Fruit fly (Drosophila melanogaster): ENCODE results near the gene CG5194.

Gene CG5194

DNA sequence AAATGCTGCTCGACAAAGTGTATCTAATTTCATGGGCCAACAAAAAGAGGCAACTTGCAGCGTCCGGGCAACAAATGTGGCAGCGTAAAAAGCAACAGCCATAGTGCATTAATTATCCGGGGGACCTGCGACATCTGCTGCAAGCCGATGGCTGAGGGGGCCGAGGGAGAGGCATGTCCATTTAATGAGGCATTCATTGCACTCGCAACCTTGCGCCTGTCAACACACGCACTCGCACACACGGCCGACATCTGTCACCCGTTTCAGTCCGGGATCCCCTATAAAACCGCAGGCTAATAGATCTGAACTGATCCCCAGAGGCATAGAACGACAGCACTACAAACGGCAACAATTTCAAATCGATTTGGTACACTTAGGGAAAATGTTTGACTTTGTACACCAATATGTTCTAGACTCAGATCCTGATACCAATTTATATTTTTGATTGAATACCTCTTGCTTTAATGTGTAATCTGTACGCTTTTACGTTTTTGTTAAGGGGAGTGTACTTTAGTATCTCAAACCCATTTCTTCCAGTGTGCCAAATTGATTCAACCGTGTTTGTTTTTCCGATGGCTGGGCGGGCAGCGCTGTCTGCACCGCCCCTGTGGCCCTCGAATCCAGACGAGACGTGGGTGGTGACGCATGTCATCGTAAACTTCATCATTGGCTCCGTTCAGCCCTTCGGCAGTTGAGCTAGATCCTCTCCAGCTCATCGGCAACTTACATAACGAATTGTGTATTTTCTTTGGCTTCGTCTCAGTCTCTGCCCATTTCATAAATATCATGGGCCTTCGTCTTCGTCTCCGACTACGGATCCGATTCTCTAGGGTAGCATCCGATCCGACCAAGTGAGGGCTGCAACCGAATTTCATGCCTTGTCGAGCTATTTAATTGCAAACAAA lies 2.1 kb upstream of the CG5194 start (continued):
- TF ChIP-seq CG32772 (GFP tag; IDR thresholded peaks at IDR 0.05) (peak; percentile 82), CG8089 (GFP tag; optimal IDR thresholded peaks at IDR 0.05) (peak; percentile 38), CG17829 (tag; optimal IDR thresholded peaks at IDR 0.05) (peak; percentile 84), Jarid2 (GFP tag; optimal IDR thresholded peaks at IDR 0.05) (peak; percentile 6), kay (GFP tag; optimal IDR thresholded peaks at IDR 0.05) (peak; percentile 64), Xrp1 (GFP tag; IDR thresholded peaks at IDR 0.05) (peak; percentile 93), dysf (GFP tag; IDR thresholded peaks at IDR 0.05) (peak; percentile 55; the same call in 1 of the 3 replicates), nerfin-2 (GFP tag; IDR thresholded peaks at IDR 0.05; ENCODE audit: partially characterized antibody) (no peak), CG10366 (GFP tag; IDR thresholded peaks at IDR 0.05) (peak; percentile 67), HLH54F (GFP tag; optimal IDR thresholded peaks at IDR 0.05) (peak; percentile 33), Trl (optimal IDR thresholded peaks at IDR 0.05) (no peak), Trl (GFP tag; optimal IDR thresholded peaks at IDR 0.05) (peak; percentile 90), pita (GFP tag; optimal IDR thresholded peaks at IDR 0.05) (no peak), sr (GFP tag; IDR thresholded peaks at IDR 0.05) (no peak; the same call in 2 of the 3 replicates), CG4820 (GFP tag; optimal IDR thresholded peaks at IDR 0.05) (peak; percentile 77), ase (GFP tag; IDR thresholded peaks at IDR 0.05) (peak; percentile 66; the same call in 1 of the 3 replicates), Hr39 (optimal IDR thresholded peaks at IDR 0.05) (no peak), CG4730 (GFP tag; IDR thresholded peaks at IDR 0.05) (peak; percentile 68), CG10431 (GFP tag; optimal IDR thresholded peaks at IDR 0.05) (no peak), CG6654 (GFP tag; optimal IDR thresholded peaks at IDR 0.05) (peak; percentile 38), CG6683 (GFP tag; optimal IDR thresholded peaks at IDR 0.05) (no peak), en (GFP tag; optimal IDR thresholded peaks at IDR 0.05) (peak; percentile 78), CG7271 (tag; optimal IDR thresholded peaks at IDR 0.05) (no peak), ac (GFP tag; optimal IDR thresholded peaks at IDR 0.05) (peak; percentile 89), onecut (GFP tag; IDR thresholded peaks at IDR 0.05) (peak; percentile 71), CG15514 (GFP tag; optimal IDR thresholded peaks at IDR 0.05) (no peak), unc-4 (GFP tag; IDR thresholded peaks at IDR 0.05; ENCODE audit: partially characterized antibody) (no peak), fd3F (GFP tag; optimal IDR thresholded peaks at IDR 0.05) (no peak), Dbx (GFP tag; IDR thresholded peaks at IDR 0.05) (no peak), vfl (GFP tag; optimal IDR thresholded peaks at IDR 0.05) (peak; percentile 4), CG18011 (GFP tag; optimal IDR thresholded peaks at IDR 0.05) (no peak), nerfin-1 (tag; optimal IDR thresholded peaks at IDR 0.05) (peak; percentile 54), pfk (GFP tag; optimal IDR thresholded peaks at IDR 0.05) (no peak), Atf6 (GFP tag; IDR thresholded peaks at IDR 0.05) (no peak), tna (GFP tag; IDR thresholded peaks at IDR 0.05; ENCODE audit: partially characterized antibody) (no peak), chif (GFP tag; optimal IDR thresholded peaks at IDR 0.05) (peak; percentile 72 to 84), CG2116 (GFP tag; optimal IDR thresholded peaks at IDR 0.05) (peak; percentile 23)

DNA sequence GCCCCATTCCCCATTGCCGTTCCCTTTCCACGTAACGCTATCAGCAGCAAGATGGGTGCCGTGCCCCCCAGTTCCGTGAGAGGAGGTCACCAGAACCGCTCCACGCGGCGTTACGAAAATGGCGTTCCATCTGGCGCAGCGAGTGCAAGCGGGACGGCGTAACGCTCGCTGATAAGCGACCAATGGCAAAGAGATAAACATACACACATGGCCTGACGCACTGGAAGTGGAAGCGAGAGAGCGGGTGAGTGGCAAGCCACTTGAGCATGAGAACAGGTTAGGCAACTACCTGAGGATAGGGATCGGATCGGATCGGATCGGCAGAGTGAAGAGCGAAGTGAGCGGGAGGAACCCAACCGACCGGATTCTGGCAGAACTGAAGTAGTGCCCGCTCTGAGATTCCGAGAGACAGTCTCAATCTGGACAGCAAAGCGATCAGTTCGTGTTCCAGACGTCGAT lies 4.8 kb downstream of the CG5194 start, which contains the start of gene Doc3:
Gene Doc3, plus strand, starts transcription at position 409 of the 459 bp plus-strand sequence.
- peak; percentile 38 for TF ChIP-seq HLHmδ (GFP tag; optimal IDR thresholded peaks at IDR 0.05)
- TF ChIP-seq CG9817 (tag; optimal IDR thresholded peaks at IDR 0.05), result no peak
- no peak for TF ChIP-seq knrl (GFP tag; IDR thresholded peaks at IDR 0.05; ENCODE audit: partially characterized antibody)
- TF ChIP-seq lbe (GFP tag; optimal IDR thresholded peaks at IDR 0.05), result no peak
- no peak for TF ChIP-seq pum (GFP tag; optimal IDR thresholded peaks at IDR 0.05)
- TF ChIP-seq CG14667 (GFP tag; IDR thresholded peaks at IDR 0.05), result no peak
- TF ChIP-seq ci (GFP tag; IDR thresholded peaks at IDR 0.05), result peak; percentile 39; the same call in 1 of the 3 replicates
- no peak for TF ChIP-seq schlank (tag; optimal IDR thresholded peaks at IDR 0.05)
- no peak for TF ChIP-seq CG4404 (GFP tag; IDR thresholded peaks at IDR 0.05)
- TF ChIP-seq tx (GFP tag; optimal IDR thresholded peaks at IDR 0.05), result no peak
- TF ChIP-seq da (GFP tag; optimal IDR thresholded peaks at IDR 0.05), result no peak
- no peak for TF ChIP-seq lmd (GFP tag; IDR thresholded peaks at IDR 0.05)
- TF ChIP-seq CG12219 (GFP tag; optimal IDR thresholded peaks at IDR 0.05), result no peak
- TF ChIP-seq CG7372 (GFP tag; IDR thresholded peaks at IDR 0.05), result no peak
- no peak for TF ChIP-seq CG3995 (GFP tag; optimal IDR thresholded peaks at IDR 0.05)

Measured in whole organism, embryonic.